Fruit fly (Drosophila melanogaster) whole organism, embryonic: Measurements from ENCODE around the gene CG11791.

ENCODE experiments used
- ATbp ChIP-seq: fragments of 200-800 bp; sonication (Bioruptor generic); optimal IDR thresholded peaks from 2 replicates; lab custom pipeline; 2017; ENCODE audit warnings: missing biosample characterization, mild to moderate bottlenecking, missing genetic modification characterization, missing genetic modification reagents
- Aef1 ChIP-seq: fragments of 200-800 bp; sonication (Bioruptor generic); IDR thresholded peaks from 3 replicates; pipeline ENCODE4 v1.3.6; 2022; ENCODE audit warnings: missing biosample characterization, missing genetic modification characterization
- Bdp1 ChIP-seq: fragments of 200-800 bp; sonication (Bioruptor generic); optimal IDR thresholded peaks from 3 replicates; lab custom pipeline; 2016; ENCODE audit warnings: missing biosample characterization, missing genetic modification characterization
- CG11695 ChIP-seq: fragments of 200-800 bp; sonication (Bioruptor generic); IDR thresholded peaks from 3 replicates; pipeline ENCODE4 v1.3.6; 2022; ENCODE audit warnings: missing biosample characterization, missing genetic modification characterization
- CG12236 ChIP-seq: fragments of 200-800 bp; sonication (Bioruptor generic); optimal IDR thresholded peaks from 2 replicates; lab custom pipeline; 2016; ENCODE audit warnings: missing biosample characterization, missing genetic modification characterization
- CG12299 ChIP-seq: fragments of 200-800 bp; sonication (Bioruptor generic); optimal IDR thresholded peaks from 2 replicates; lab custom pipeline; 2018; ENCODE audit warnings: missing biosample characterization, mild to moderate bottlenecking, missing genetic modification characterization
- CG13123 ChIP-seq: fragments of 200-800 bp; sonication (Bioruptor generic); optimal IDR thresholded peaks from 2 replicates; lab custom pipeline; 2016; ENCODE audit warnings: missing biosample characterization, missing genetic modification characterization
- CG13287 ChIP-seq: fragments of 200-800 bp; sonication (Bioruptor generic); IDR thresholded peaks from 2 replicates; pipeline ENCODE4 v1.3.6; 2022; ENCODE audit warnings: missing biosample characterization, missing genetic modification characterization; ENCODE audit not compliant: partially characterized antibody
- CG14667 ChIP-seq: fragments of 200-800 bp; sonication (Bioruptor generic); IDR thresholded peaks from 2 replicates; pipeline ENCODE4 v1.3.6; 2022; ENCODE audit warnings: missing biosample characterization, missing genetic modification characterization
- CG17568 ChIP-seq: fragments of 200-800 bp; sonication (Bioruptor generic); optimal IDR thresholded peaks from 2 replicates; lab custom pipeline; 2018; ENCODE audit warnings: missing biosample characterization, mild to moderate bottlenecking, missing genetic modification characterization, moderate library complexity
- CG17802 ChIP-seq: fragments of 200-800 bp; sonication (Bioruptor generic); optimal IDR thresholded peaks from 2 replicates; lab custom pipeline; 2018; ENCODE audit warnings: missing biosample characterization, mild to moderate bottlenecking, missing genetic modification characterization, moderate library complexity
- CG2199 ChIP-seq: fragments of 200-800 bp; sonication (Bioruptor generic); IDR thresholded peaks from 3 replicates; pipeline ENCODE4 v1.3.6; 2022; ENCODE audit warnings: missing biosample characterization, missing genetic modification characterization
- CG2889 ChIP-seq: fragments of 200-800 bp; sonication (Bioruptor generic); IDR thresholded peaks from 3 replicates; pipeline ENCODE4 v1.3.6; 2022; ENCODE audit warnings: missing biosample characterization, missing genetic modification characterization
- CG3281 ChIP-seq: fragments of 200-800 bp; sonication (Bioruptor generic); optimal IDR thresholded peaks from 3 replicates; lab custom pipeline; 2017; ENCODE audit warnings: missing biosample characterization, mild to moderate bottlenecking, missing genetic modification characterization
- CG3407 ChIP-seq: fragments of 200-800 bp; sonication (Bioruptor generic); optimal IDR thresholded peaks from 2 replicates; lab custom pipeline; 2018; ENCODE audit warnings: missing biosample characterization, mild to moderate bottlenecking, missing genetic modification characterization
- CG34376 ChIP-seq: fragments of 200-800 bp; sonication (Bioruptor generic); optimal IDR thresholded peaks from 2 replicates; lab custom pipeline; 2018; ENCODE audit warnings: missing biosample characterization, mild to moderate bottlenecking, missing genetic modification characterization
- CG4707 ChIP-seq: fragments of 200-800 bp; sonication (Bioruptor generic); optimal IDR thresholded peaks from 2 replicates; lab custom pipeline; 2018; ENCODE audit warnings: missing biosample characterization, mild to moderate bottlenecking, missing genetic modification characterization, moderate library complexity
- CG6813 ChIP-seq: fragments of 200-800 bp; sonication (Bioruptor generic); optimal IDR thresholded peaks from 2 replicates; lab custom pipeline; 2017; ENCODE audit warnings: missing biosample characterization, missing genetic modification characterization, mild to moderate bottlenecking, moderate library complexity, missing genetic modification reagents
- CG7963 ChIP-seq: fragments of 200-800 bp; sonication (Bioruptor generic); IDR thresholded peaks from 3 replicates; pipeline ENCODE4 v1.3.6; 2022; ENCODE audit warnings: missing biosample characterization, missing genetic modification characterization; ENCODE audit not compliant: partially characterized antibody
- CG7987 ChIP-seq: fragments of 200-800 bp; sonication (Bioruptor generic); optimal IDR thresholded peaks from 2 replicates; lab custom pipeline; 2018; ENCODE audit warnings: missing biosample characterization, mild to moderate bottlenecking, missing genetic modification characterization, moderate library complexity
- CG9932 ChIP-seq: fragments of 200-800 bp; sonication (Bioruptor generic); IDR thresholded peaks from 2 replicates; pipeline ENCODE4 v1.3.6; 2022; ENCODE audit warnings: missing biosample characterization, missing genetic modification characterization
- Chrac-16 ChIP-seq: fragments of 200-800 bp; sonication (Bioruptor generic); optimal IDR thresholded peaks from 3 replicates; lab custom pipeline; 2016; ENCODE audit warnings: missing biosample characterization, missing genetic modification characterization
- CrebB ChIP-seq: fragments of 200-800 bp; sonication (Bioruptor generic); optimal IDR thresholded peaks from 3 replicates; lab custom pipeline; 2018; ENCODE audit warnings: missing biosample characterization, mild to moderate bottlenecking, missing genetic modification characterization
- Eip74EF ChIP-seq, 2 experiments: fragments of 200-800 bp in 1 of 2; fragments of >200 bp in 1 of 2; sonication (Bioruptor generic) in 1 of 2; optimal IDR thresholded peaks; 2 replicates each; lab custom pipeline; 2017 to 2019; ENCODE audit warnings: missing biosample characterization in 2 of 2, missing genetic modification characterization in 2 of 2, mild to moderate bottlenecking in 1 of 2, moderate library complexity in 1 of 2
- Fer1 ChIP-seq: fragments of 200-800 bp; sonication (Bioruptor generic); optimal IDR thresholded peaks from 2 replicates; lab custom pipeline; 2017; ENCODE audit warnings: missing biosample characterization, mild to moderate bottlenecking, missing genetic modification characterization
- GATAe ChIP-seq: fragments of 200-800 bp; sonication (Bioruptor generic); conservative IDR thresholded peaks from 2 replicates; pipeline ENCODE4 v1.3.6; 2022; ENCODE audit warnings: missing biosample characterization, missing genetic modification characterization
- Hr51 ChIP-seq, 2 experiments: fragments of 200-800 bp; sonication (Bioruptor generic); optimal IDR thresholded peaks; 2 replicates in 1 of 2; 3 replicates in 1 of 2; lab custom pipeline; 2016 to 2018; ENCODE audit warnings: missing biosample characterization in 2 of 2, missing genetic modification characterization in 2 of 2, mild to moderate bottlenecking in 1 of 2, moderate library complexity in 1 of 2
- Oaz ChIP-seq: fragments of 200-800 bp; sonication (Bioruptor generic); IDR thresholded peaks from 2 replicates; pipeline ENCODE4 v1.3.6; 2022; ENCODE audit warnings: missing biosample characterization, missing genetic modification characterization
- Rfx ChIP-seq: fragments of 200-800 bp; sonication (Bioruptor generic); IDR thresholded peaks from 2 replicates; pipeline ENCODE4 v1.3.6; 2022; ENCODE audit warnings: missing biosample characterization, missing genetic modification characterization
- Six4 ChIP-seq: fragments of 200-800 bp; sonication (Bioruptor generic); optimal IDR thresholded peaks from 2 replicates; lab custom pipeline; 2016; ENCODE audit warnings: missing biosample characterization, missing genetic modification characterization
- Vsx1 ChIP-seq: fragments of 200-800 bp; sonication (Bioruptor generic); optimal IDR thresholded peaks from 2 replicates; lab custom pipeline; 2017; ENCODE audit warnings: missing biosample characterization, mild to moderate bottlenecking, missing genetic modification characterization, missing genetic modification reagents
- YL-1 ChIP-seq: fragments of 200-800 bp; sonication (Bioruptor generic); optimal IDR thresholded peaks from 3 replicates; lab custom pipeline; 2017; ENCODE audit warnings: missing biosample characterization, mild to moderate bottlenecking, missing genetic modification characterization
- ap ChIP-seq: fragments of 200-800 bp; sonication (Bioruptor generic); IDR thresholded peaks from 2 replicates; pipeline ENCODE4 v1.3.6; 2022; ENCODE audit warnings: missing biosample characterization, missing genetic modification characterization
- crp ChIP-seq, 2 experiments: fragments of 200-800 bp; sonication (Bioruptor generic); optimal IDR thresholded peaks; 2 replicates in 1 of 2; 3 replicates in 1 of 2; lab custom pipeline; 2017; ENCODE audit warnings: missing biosample characterization in 2 of 2, missing genetic modification characterization in 2 of 2, mild to moderate bottlenecking in 1 of 2, moderate library complexity in 1 of 2
- dati ChIP-seq: fragments of 200-800 bp; sonication (Bioruptor generic); IDR thresholded peaks from 2 replicates; pipeline ENCODE4 v1.3.6; 2022; ENCODE audit warnings: missing biosample characterization, missing genetic modification characterization
- ftz-f1 ChIP-seq: fragments of 200-800 bp; sonication (Bioruptor generic); optimal IDR thresholded peaks from 2 replicates; lab custom pipeline; 2016; ENCODE audit warnings: missing biosample characterization, missing genetic modification characterization
- gem ChIP-seq: fragments of 200-800 bp; sonication (Bioruptor generic); optimal IDR thresholded peaks from 2 replicates; lab custom pipeline; 2019; ENCODE audit warnings: missing biosample characterization, mild to moderate bottlenecking, missing genetic modification characterization, moderate library complexity
- insv ChIP-seq, 2 experiments: fragments of 200-800 bp; sonication (Bioruptor generic); optimal IDR thresholded peaks; 3 replicates each; lab custom pipeline; 2016 to 2018; ENCODE audit warnings: missing biosample characterization in 2 of 2, missing genetic modification characterization in 2 of 2
- jigr1 ChIP-seq: fragments of 200-800 bp; sonication (Bioruptor generic); IDR thresholded peaks from 3 replicates; pipeline ENCODE4 v1.3.6; 2022; ENCODE audit warnings: missing biosample characterization, missing genetic modification characterization
- kah ChIP-seq: fragments of 200-800 bp; sonication (Bioruptor generic); optimal IDR thresholded peaks from 2 replicates; lab custom pipeline; 2018; ENCODE audit warnings: missing biosample characterization, mild to moderate bottlenecking, missing genetic modification characterization
- onecut ChIP-seq: fragments of 200-800 bp; sonication (Bioruptor generic); IDR thresholded peaks from 2 replicates; pipeline ENCODE4 v1.3.6; 2022; ENCODE audit warnings: missing biosample characterization, missing genetic modification characterization
- pb ChIP-seq: fragments of 200-800 bp; sonication (Bioruptor generic); optimal IDR thresholded peaks from 3 replicates; lab custom pipeline; 2016; ENCODE audit warnings: missing biosample characterization, missing genetic modification characterization
- phol ChIP-seq: fragments of 200-800 bp; sonication (Bioruptor generic); optimal IDR thresholded peaks from 3 replicates; lab custom pipeline; 2018; ENCODE audit warnings: missing biosample characterization, mild to moderate bottlenecking, missing genetic modification characterization, moderate library complexity
- sd ChIP-seq: fragments of 200-800 bp; sonication (Bioruptor generic); optimal IDR thresholded peaks from 3 replicates; lab custom pipeline; 2018; ENCODE audit warnings: missing biosample characterization, mild to moderate bottlenecking, missing genetic modification characterization, moderate library complexity
- sima ChIP-seq: fragments of 200-800 bp; sonication (Bioruptor generic); optimal IDR thresholded peaks from 2 replicates; lab custom pipeline; 2016; ENCODE audit warnings: missing biosample characterization, missing genetic modification characterization
- tap ChIP-seq: fragments of 200-800 bp; optimal IDR thresholded peaks from 3 replicates; lab custom pipeline; 2019; ENCODE audit warnings: missing biosample characterization, mild to moderate bottlenecking, missing genetic modification characterization, moderate library complexity
- trh ChIP-seq: fragments of 200-800 bp; sonication (Bioruptor generic); optimal IDR thresholded peaks from 2 replicates; lab custom pipeline; 2016; ENCODE audit warnings: missing biosample characterization, missing genetic modification characterization
- unc-4 ChIP-seq: fragments of 200-800 bp; sonication (Bioruptor generic); IDR thresholded peaks from 2 replicates; pipeline ENCODE4 v1.3.6; 2022; ENCODE audit warnings: missing biosample characterization, missing genetic modification characterization; ENCODE audit not compliant: partially characterized antibody
- unpg ChIP-seq: fragments of 200-800 bp; sonication (Bioruptor generic); optimal IDR thresholded peaks from 3 replicates; lab custom pipeline; 2018; ENCODE audit warnings: missing biosample characterization, mild to moderate bottlenecking, missing genetic modification characterization, moderate library complexity
- zen ChIP-seq: fragments of 200-800 bp; sonication (Bioruptor generic); optimal IDR thresholded peaks from 3 replicates; lab custom pipeline; 2018; ENCODE audit warnings: missing biosample characterization, mild to moderate bottlenecking, missing genetic modification characterization, moderate library complexity

The CG11791 gene

DNA sequence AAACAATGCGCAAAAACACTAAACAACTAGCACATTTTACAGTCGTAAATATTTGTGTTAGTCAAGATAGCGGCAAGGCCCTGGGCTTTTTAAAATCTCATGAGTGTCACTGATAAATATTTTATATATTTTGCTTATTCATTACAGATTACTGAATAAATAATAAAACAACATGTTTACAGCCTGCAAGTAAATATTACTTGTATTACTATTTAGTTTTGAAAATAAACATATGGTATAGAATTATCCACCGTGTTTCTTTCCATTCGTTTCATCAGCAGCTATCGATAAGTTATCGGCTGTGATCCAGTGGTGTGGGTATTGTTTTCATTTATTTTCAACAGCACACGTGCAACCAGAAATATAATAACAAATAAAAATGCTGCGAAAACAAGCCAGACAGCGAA, 25.1 kb downstream of the CG11791 start, which contains the start of the genes shams and CG11920 (continued):
- TF ChIP-seq CG9932 (no peak), Aef1 (GFP tag; lab: Robert Waterston, UW) (no peak), CG6813 (GFP tag; lab: Kevin White, UChicago) (no peak), CrebB (tag; lab: Kevin White, UChicago) (no peak), Chrac-16 (GFP tag; lab: Kevin White, UChicago) (peak; percentile 1), kah (GFP tag; lab: Kevin White, UChicago) (no peak), ap (GFP tag; lab: Robert Waterston, UW) (no peak), CG4707 (no peak), YL-1 (GFP tag; lab: Kevin White, UChicago) (peak; percentile 82), GATAe (GFP tag; lab: Robert Waterston, UW) (no peak), Vsx1 (GFP tag; lab: Kevin White, UChicago) (no peak), CG17568 (GFP tag; lab: Kevin White, UChicago) (peak; percentile 31), CG7963 (peak; percentile 39; the same call in 1 of the 3 replicates), CG12236 (GFP tag; lab: Kevin White, UChicago) (no peak), CG13287 (GFP tag; lab: Robert Waterston, UW) (peak; percentile 74), Hr51 (GFP tag; optimal IDR thresholded peaks at IDR 0.05; lab: Kevin White, UChicago) (no peak), crp (GFP tag; optimal IDR thresholded peaks at IDR 0.05; lab: Kevin White, UChicago) (peak in 1 of 2 experiments; percentile 73), unpg (GFP tag; lab: Kevin White, UChicago) (peak; percentile 29), CG34376 (no peak), CG12299 (tag; lab: Kevin White, UChicago) (peak; percentile 61), jigr1 (GFP tag; lab: Robert Waterston, UW) (no peak), ftz-f1 (GFP tag; lab: Kevin White, UChicago) (no peak), CG3281 (no peak), CG11695 (GFP tag; lab: Robert Waterston, UW) (no peak), pb (GFP tag; lab: Kevin White, UChicago) (no peak), Fer1 (GFP tag; lab: Kevin White, UChicago) (no peak), onecut (GFP tag; lab: Robert Waterston, UW) (no peak), gem (peak; percentile 57), sd (tag; lab: Kevin White, UChicago) (no peak), Oaz (no peak), zen (no peak), CG7987 (GFP tag; lab: Kevin White, UChicago) (no peak), sima (GFP tag; lab: Kevin White, UChicago) (no peak), insv (GFP tag; optimal IDR thresholded peaks at IDR 0.05; lab: Kevin White, UChicago) (no peak), unc-4 (GFP tag; lab: Robert Waterston, UW) (peak; percentile 67), CG14667 (GFP tag; lab: Robert Waterston, UW) (no peak), phol (tag; lab: Kevin White, UChicago) (peak; percentile 10), ATbp (GFP tag; lab: Kevin White, UChicago) (no peak), Bdp1 (no peak), CG3407 (GFP tag; lab: Kevin White, UChicago) (no peak), Six4 (GFP tag; lab: Kevin White, UChicago) (no peak), dati (no peak), Eip74EF (GFP tag; optimal IDR thresholded peaks at IDR 0.05; lab: Kevin White, UChicago) (no peak), CG17802 (tag; lab: Kevin White, UChicago) (no peak), CG13123 (GFP tag; lab: Kevin White, UChicago) (no peak), trh (GFP tag; lab: Kevin White, UChicago) (no peak), CG2889 (GFP tag; lab: Robert Waterston, UW) (no peak), CG2199 (GFP tag; lab: Robert Waterston, UW) (no peak), Rfx (no peak), tap (tag; lab: Kevin White, UChicago) (no peak)
